Fruit fly (Drosophila melanogaster) whole organism, pupa: ENCODE measurements around the gene gry.

ENCODE experiments used
- CG12605 ChIP-seq: fragments of 200-800 bp; sonication (Bioruptor generic); IDR thresholded peaks from 2 replicates; pipeline ENCODE4 v1.3.6; 2022; ENCODE audit warnings: missing biosample characterization, missing genetic modification characterization
- CG13204 ChIP-seq: fragments of 200-800 bp; sonication (Bioruptor generic); optimal IDR thresholded peaks from 2 replicates; lab custom pipeline; 2018; ENCODE audit warnings: missing biosample characterization, mild to moderate bottlenecking, missing genetic modification characterization, moderate library complexity
- CG17806 ChIP-seq: fragments of 200-800 bp; sonication (Bioruptor generic); optimal IDR thresholded peaks from 2 replicates; lab custom pipeline; 2018; ENCODE audit warnings: missing biosample characterization, mild to moderate bottlenecking, missing genetic modification characterization, moderate library complexity
- CG34367 ChIP-seq: fragments of 200-800 bp; sonication (Bioruptor generic); optimal IDR thresholded peaks from 2 replicates; lab custom pipeline; 2018; ENCODE audit warnings: missing biosample characterization, mild to moderate bottlenecking, missing genetic modification characterization
- CG8159 ChIP-seq: fragments of 200-800 bp; sonication (Bioruptor generic); optimal IDR thresholded peaks from 3 replicates; lab custom pipeline; 2018; ENCODE audit warnings: missing biosample characterization, mild to moderate bottlenecking, missing genetic modification characterization, moderate library complexity
- CG9948 ChIP-seq: fragments of 200-800 bp; sonication (Bioruptor generic); optimal IDR thresholded peaks from 2 replicates; lab custom pipeline; 2018; ENCODE audit warnings: missing biosample characterization, mild to moderate bottlenecking, missing genetic modification characterization, moderate library complexity
- D1 ChIP-seq: fragments of 200-800 bp; sonication (Bioruptor generic); optimal IDR thresholded peaks from 2 replicates; lab custom pipeline; 2018; ENCODE audit warnings: missing biosample characterization, mild to moderate bottlenecking, missing genetic modification characterization, moderate library complexity
- Pif1A ChIP-seq: fragments of 200-800 bp; sonication (Bioruptor generic); optimal IDR thresholded peaks from 3 replicates; lab custom pipeline; 2016; ENCODE audit warnings: missing biosample characterization, missing genetic modification characterization
- fd96Ca ChIP-seq: fragments of 200-800 bp; sonication (Bioruptor generic); IDR thresholded peaks from 3 replicates; pipeline ENCODE4 v1.3.6; 2022; ENCODE audit warnings: missing biosample characterization, missing genetic modification characterization

DNA sequence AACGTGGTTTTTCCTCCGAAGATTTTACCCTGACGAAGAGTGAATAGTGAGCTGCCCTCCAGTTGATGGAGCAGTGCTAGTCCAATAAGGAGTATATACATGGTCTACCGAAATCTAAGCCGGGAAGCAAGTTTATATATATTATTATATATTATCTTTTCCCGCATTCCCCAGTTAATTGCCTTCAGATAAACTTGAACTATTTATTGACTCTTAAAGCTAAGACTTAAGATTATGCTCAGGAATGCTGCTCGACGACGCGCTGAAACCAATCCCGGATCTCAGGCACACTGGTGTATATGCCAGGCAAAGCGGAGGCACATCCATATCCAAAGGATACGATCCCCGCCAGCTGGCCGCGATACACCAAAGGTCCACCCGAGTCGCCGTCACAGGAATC is 6.5 kb downstream of the gry start, which contains the start of gene CG32277:
- TF ChIP-seq CG8159 (no peak), Pif1A (GFP tag; lab: Kevin White, UChicago) (no peak), CG34367 (tag; lab: Kevin White, UChicago) (no peak), CG12605 (no peak), CG17806 (tag; lab: Kevin White, UChicago) (no peak), CG9948 (no peak), D1 (tag; lab: Kevin White, UChicago) (no peak), fd96Ca (GFP tag; lab: Robert Waterston, UW) (no peak), CG13204 (GFP tag; lab: Kevin White, UChicago) (no peak)
